Worm (Caenorhabditis elegans): ENCODE data around the gene K12B6.11.

Gene K12B6.11

ce11 chrV:6267237-6267812 lies 21.4 kb upstream of the K12B6.11 start, which contains the start of gene mrck-1 (continued):
- TF ChIP-seq hlh-15 (tag; optimal IDR thresholded peaks at IDR 0.05) (peak; percentile 41), ztf-16 (tag; optimal IDR thresholded peaks at IDR 0.05) (peak; percentile 83), madf-2 (tag; optimal IDR thresholded peaks at IDR 0.05) (peak; percentile 96), fkh-6 (tag; optimal IDR thresholded peaks at IDR 0.05) (peak; percentile 66), C38D4.7 (GFP tag; optimal IDR thresholded peaks at IDR 0.05) (peak; percentile 53), ceh-14 (tag; optimal IDR thresholded peaks at IDR 0.05) (peak; percentile 95), hlh-6 (tag; optimal IDR thresholded peaks at IDR 0.05) (no peak), ceh-6 (GFP tag; optimal IDR thresholded peaks at IDR 0.05) (peak; percentile 72), hlh-30 (tag; optimal IDR thresholded peaks at IDR 0.05; ENCODE audit: insufficient read depth) (peak; percentile 80), elt-2 (tag; optimal IDR thresholded peaks at IDR 0.05) (peak; percentile 76), ama-1 (optimal IDR thresholded peaks at IDR 0.05) (no peak), ceh-24 (tag; optimal IDR thresholded peaks at IDR 0.05) (peak; percentile 19), zip-5 (tag; optimal IDR thresholded peaks at IDR 0.05) (no peak), syd-9 (tag; optimal IDR thresholded peaks at IDR 0.05) (peak; percentile 70), ref-2 (tag; optimal IDR thresholded peaks at IDR 0.05) (peak; percentile 78), lim-6 (tag; optimal IDR thresholded peaks at IDR 0.05) (peak; percentile 62), ceh-22 (tag; optimal IDR thresholded peaks at IDR 0.05) (peak; percentile 2), dmd-4 (tag; optimal IDR thresholded peaks at IDR 0.05; ENCODE audit: borderline replicate concordance) (peak; percentile 16), ceh-45 (GFP tag; IDR thresholded peaks at IDR 0.05) (peak; percentile 48; the same call in 1 of the 2 replicates), pha-2 (tag; optimal IDR thresholded peaks at IDR 0.05) (peak; percentile 25), ceh-30 (tag; optimal IDR thresholded peaks at IDR 0.05) (peak; percentile 72), ceh-2 (tag; optimal IDR thresholded peaks at IDR 0.05) (peak; percentile 74), ets-4 (tag; optimal IDR thresholded peaks at IDR 0.05) (peak; percentile 54)

- TF ChIP-seq sdc-2 (tag; optimal IDR thresholded peaks at IDR 0.05) = no peak
- no peak for TF ChIP-seq hlh-6 (tag; optimal IDR thresholded peaks at IDR 0.05)
- TF ChIP-seq ceh-18 (tag; optimal IDR thresholded peaks at IDR 0.05) = no peak
- no peak for TF ChIP-seq nhr-11 (tag; optimal IDR thresholded peaks at IDR 0.05)
- no peak for TF ChIP-seq odd-2 (tag; optimal IDR thresholded peaks at IDR 0.05)
- TF ChIP-seq npax-4 (tag; optimal IDR thresholded peaks at IDR 0.05) = no peak
These were observed 20.7 kb upstream of the K12B6.11 start for ce11 chrV:6267978-6268377.

- TF ChIP-seq eyg-1 (tag; optimal IDR thresholded peaks at IDR 0.05) (no peak), unc-42 (tag; optimal IDR thresholded peaks at IDR 0.05) (peak; percentile 62), ceh-6 (GFP tag; optimal IDR thresholded peaks at IDR 0.05) (no peak)
These were observed 20.2 kb upstream of the K12B6.11 start for ce11 chrV:6268526-6268925.

ce11 chrV:6268961-6269360 lies 19.7 kb upstream of the K12B6.11 start:
- TF ChIP-seq sdc-2 (tag; optimal IDR thresholded peaks at IDR 0.05) (no peak), tbx-7 (tag; optimal IDR thresholded peaks at IDR 0.05) (no peak), madf-2 (tag; optimal IDR thresholded peaks at IDR 0.05) (no peak), pax-1 (tag; optimal IDR thresholded peaks at IDR 0.05) (no peak), ceh-48 (tag; optimal IDR thresholded peaks at IDR 0.05) (no peak), pha-4 (tag; optimal IDR thresholded peaks at IDR 0.05) (no peak), che-1 (tag; optimal IDR thresholded peaks at IDR 0.05) (no peak), hlh-30 (tag; optimal IDR thresholded peaks at IDR 0.05; ENCODE audit: insufficient read depth) (no peak), elt-2 (tag; optimal IDR thresholded peaks at IDR 0.05) (no peak), unc-3 (GFP tag; conservative IDR thresholded peaks at IDR 0.05) (no peak), unc-3 (tag; optimal IDR thresholded peaks at IDR 0.05) (no peak), eyg-1 (tag; optimal IDR thresholded peaks at IDR 0.05) (no peak)
